Fruit fly (Drosophila melanogaster) whole organism, embryonic: ENCODE measurements around the gene Sas-6.

Experiments used
- B-H2 ChIP-seq: fragments of 200-800 bp; sonication (Bioruptor generic); optimal IDR thresholded peaks from 2 replicates; lab custom pipeline; 2018; ENCODE audit warnings: missing biosample characterization, mild to moderate bottlenecking, missing genetic modification characterization
- Bgb ChIP-seq: fragments of 200-800 bp; sonication (Bioruptor generic); IDR thresholded peaks from 2 replicates; pipeline ENCODE4 v1.3.6; 2022; ENCODE audit warnings: missing biosample characterization, missing genetic modification characterization; ENCODE audit not compliant: partially characterized antibody
- CG12659 ChIP-seq: fragments of 200-800 bp; sonication (Bioruptor generic); optimal IDR thresholded peaks from 3 replicates; lab custom pipeline; 2017; ENCODE audit warnings: mild to moderate bottlenecking, missing biosample characterization, missing genetic modification reagents, missing genetic modification characterization
- CG14667 ChIP-seq: fragments of 200-800 bp; sonication (Bioruptor generic); IDR thresholded peaks from 2 replicates; pipeline ENCODE4 v1.3.6; 2022; ENCODE audit warnings: missing biosample characterization, missing genetic modification characterization
- CG15514 ChIP-seq: fragments of 200-800 bp; sonication (Bioruptor generic); optimal IDR thresholded peaks from 3 replicates; lab custom pipeline; 2017; ENCODE audit warnings: missing biosample characterization, missing genetic modification characterization, mild to moderate bottlenecking, moderate library complexity, missing genetic modification reagents
- CG17612 ChIP-seq: fragments of 200-800 bp; sonication (Bioruptor generic); IDR thresholded peaks from 2 replicates; pipeline ENCODE4 v1.3.6; 2022; ENCODE audit warnings: missing biosample characterization, missing genetic modification characterization
- CG1792 ChIP-seq: fragments of 200-800 bp; sonication (Bioruptor generic); optimal IDR thresholded peaks from 2 replicates; lab custom pipeline; 2016; ENCODE audit warnings: missing biosample characterization, missing genetic modification characterization
- CG18476 ChIP-seq: fragments of 200-800 bp; sonication (Bioruptor generic); optimal IDR thresholded peaks from 2 replicates; lab custom pipeline; 2016; ENCODE audit warnings: missing biosample characterization, mild to moderate bottlenecking, missing genetic modification characterization
- CG2116 ChIP-seq: fragments of 200-800 bp; sonication (Bioruptor generic); optimal IDR thresholded peaks from 3 replicates; lab custom pipeline; 2018; ENCODE audit warnings: missing biosample characterization, mild to moderate bottlenecking, missing genetic modification characterization
- CG30403 ChIP-seq: fragments of 200-800 bp; sonication (Bioruptor generic); optimal IDR thresholded peaks from 3 replicates; lab custom pipeline; 2016; ENCODE audit warnings: missing biosample characterization, missing genetic modification characterization
- CG30431 ChIP-seq: fragments of 200-800 bp; sonication (Bioruptor generic); optimal IDR thresholded peaks from 2 replicates; lab custom pipeline; 2017; ENCODE audit warnings: missing biosample characterization, missing genetic modification characterization
- CG34422 ChIP-seq: fragments of 200-800 bp; sonication (Bioruptor generic); IDR thresholded peaks from 3 replicates; pipeline ENCODE4 v1.3.6; 2022; ENCODE audit warnings: missing biosample characterization, missing genetic modification characterization
- CG3995 ChIP-seq: fragments of 200-800 bp; sonication (Bioruptor generic); optimal IDR thresholded peaks from 3 replicates; lab custom pipeline; 2016; ENCODE audit warnings: missing biosample characterization, missing genetic modification characterization
- CG4360 ChIP-seq: fragments of 200-800 bp; sonication (Bioruptor generic); IDR thresholded peaks from 2 replicates; pipeline ENCODE4 v1.3.6; 2022; ENCODE audit warnings: missing biosample characterization, missing genetic modification characterization
- CG43689 ChIP-seq: fragments of 200-800 bp; sonication (Bioruptor generic); IDR thresholded peaks from 2 replicates; pipeline ENCODE4 v1.3.6; 2022; ENCODE audit warnings: missing biosample characterization, missing genetic modification characterization
- CG4404 ChIP-seq: fragments of 200-800 bp; sonication (Bioruptor generic); IDR thresholded peaks from 2 replicates; pipeline ENCODE4 v1.3.6; 2022; ENCODE audit warnings: missing biosample characterization, missing genetic modification characterization
- CG5245 ChIP-seq: fragments of 200-800 bp; sonication (Bioruptor generic); optimal IDR thresholded peaks from 3 replicates; lab custom pipeline; 2016; ENCODE audit warnings: missing biosample characterization, missing genetic modification characterization
- CG5953 ChIP-seq: fragments of 200-800 bp; sonication (Bioruptor generic); IDR thresholded peaks from 2 replicates; pipeline ENCODE4 v1.3.6; 2022; ENCODE audit warnings: missing biosample characterization, missing genetic modification characterization
- CG9215 ChIP-seq: fragments of 200-800 bp; sonication (Bioruptor generic); IDR thresholded peaks from 2 replicates; pipeline ENCODE4 v1.3.6; 2022; ENCODE audit warnings: missing biosample characterization, missing genetic modification characterization
- CTCF ChIP-seq: fragments of 200-800 bp; sonication (Bioruptor generic); optimal IDR thresholded peaks from 2 replicates; lab custom pipeline; 2017; ENCODE audit warnings: missing biosample characterization, mild to moderate bottlenecking, missing genetic modification characterization, moderate library complexity
- Chrac-16 ChIP-seq: fragments of 200-800 bp; sonication (Bioruptor generic); optimal IDR thresholded peaks from 3 replicates; lab custom pipeline; 2016; ENCODE audit warnings: missing biosample characterization, missing genetic modification characterization
- D ChIP-seq, 2 experiments: fragments of 200-800 bp in 1 of 2; fragments of >200 bp in 1 of 2; sonication (Bioruptor generic) in 1 of 2; optimal IDR thresholded peaks; 2 replicates in 1 of 2; 3 replicates in 1 of 2; lab custom pipeline; 2017; ENCODE audit warnings: mild to moderate bottlenecking in 1 of 2, missing biosample characterization in 1 of 2, missing genetic modification characterization in 1 of 2, missing genetic modification reagents in 1 of 2
- Doc2 ChIP-seq: fragments of 200-800 bp; sonication (Bioruptor generic); IDR thresholded peaks from 2 replicates; pipeline ENCODE4 v1.3.6; 2022; ENCODE audit warnings: missing biosample characterization, missing genetic modification characterization
- Dp ChIP-seq: fragments of 200-800 bp; sonication (Bioruptor generic); optimal IDR thresholded peaks from 2 replicates; lab custom pipeline; 2018; ENCODE audit warnings: missing biosample characterization, mild to moderate bottlenecking, missing genetic modification characterization, moderate library complexity
- Ets65A ChIP-seq: fragments of 200-800 bp; sonication (Bioruptor generic); peaks from one replicate; lab custom pipeline; 2016; ENCODE audit warnings: missing biosample characterization, missing genetic modification characterization
- Ets97D ChIP-seq: fragments of 200-800 bp; sonication (Bioruptor generic); optimal IDR thresholded peaks from 3 replicates; lab custom pipeline; 2016; ENCODE audit warnings: missing biosample characterization, missing genetic modification characterization
- Fer1 ChIP-seq: fragments of 200-800 bp; sonication (Bioruptor generic); optimal IDR thresholded peaks from 2 replicates; lab custom pipeline; 2017; ENCODE audit warnings: missing biosample characterization, mild to moderate bottlenecking, missing genetic modification characterization
- H2.0 ChIP-seq: fragments of 200-800 bp; sonication (Bioruptor generic); IDR thresholded peaks from 2 replicates; pipeline ENCODE4 v1.3.6; 2022; ENCODE audit warnings: missing biosample characterization, missing genetic modification characterization
- HLH3B ChIP-seq: fragments of 200-800 bp; sonication (Bioruptor generic); IDR thresholded peaks from 2 replicates; pipeline ENCODE4 v1.3.6; 2022; ENCODE audit warnings: missing biosample characterization, missing genetic modification characterization
- HLH4C ChIP-seq: fragments of 200-800 bp; sonication (Bioruptor generic); IDR thresholded peaks from 3 replicates; pipeline ENCODE4 v1.3.6; 2022; ENCODE audit warnings: missing biosample characterization, missing genetic modification characterization; ENCODE audit not compliant: partially characterized antibody
- HmgD ChIP-seq: fragments of 200-800 bp; sonication (Bioruptor generic); optimal IDR thresholded peaks from 3 replicates; lab custom pipeline; 2016; ENCODE audit warnings: missing biosample characterization, missing genetic modification characterization
- NC2β ChIP-seq: fragments of 200-800 bp; sonication (Bioruptor generic); optimal IDR thresholded peaks from 2 replicates; lab custom pipeline; 2016; ENCODE audit warnings: missing biosample characterization, missing genetic modification characterization
- NK7.1 ChIP-seq: fragments of 200-800 bp; sonication (Bioruptor generic); optimal IDR thresholded peaks from 3 replicates; lab custom pipeline; 2016; ENCODE audit warnings: missing biosample characterization, missing genetic modification characterization
- YL-1 ChIP-seq: fragments of 200-800 bp; sonication (Bioruptor generic); optimal IDR thresholded peaks from 3 replicates; lab custom pipeline; 2017; ENCODE audit warnings: missing biosample characterization, mild to moderate bottlenecking, missing genetic modification characterization
- ato ChIP-seq: fragments of 200-800 bp; sonication (Bioruptor generic); IDR thresholded peaks from 2 replicates; pipeline ENCODE4 v1.3.6; 2022; ENCODE audit warnings: missing biosample characterization, missing genetic modification characterization; ENCODE audit not compliant: partially characterized antibody
- danr ChIP-seq: fragments of 200-800 bp; sonication (Bioruptor generic); IDR thresholded peaks from 2 replicates; pipeline ENCODE4 v1.3.6; 2022; ENCODE audit warnings: missing biosample characterization, missing genetic modification characterization
- exex ChIP-seq: fragments of 200-800 bp; sonication (Bioruptor generic); optimal IDR thresholded peaks from 4 replicates; lab custom pipeline; 2018; ENCODE audit warnings: missing biosample characterization, mild to moderate bottlenecking, missing genetic modification characterization, moderate library complexity
- ftz-f1 ChIP-seq: fragments of 200-800 bp; sonication (Bioruptor generic); optimal IDR thresholded peaks from 2 replicates; lab custom pipeline; 2016; ENCODE audit warnings: missing biosample characterization, missing genetic modification characterization
- insv ChIP-seq, 2 experiments: fragments of 200-800 bp; sonication (Bioruptor generic); optimal IDR thresholded peaks; 3 replicates each; lab custom pipeline; 2016 to 2018; ENCODE audit warnings: missing biosample characterization in 2 of 2, missing genetic modification characterization in 2 of 2
- nerfin-2 ChIP-seq: fragments of 200-800 bp; sonication (Bioruptor generic); IDR thresholded peaks from 2 replicates; pipeline ENCODE4 v1.3.6; 2022; ENCODE audit warnings: missing biosample characterization, missing genetic modification characterization; ENCODE audit not compliant: partially characterized antibody
- nmo ChIP-seq: fragments of 200-800 bp; sonication (Bioruptor generic); optimal IDR thresholded peaks from 2 replicates; lab custom pipeline; 2018; ENCODE audit warnings: missing biosample characterization, mild to moderate bottlenecking, missing genetic modification characterization, moderate library complexity
- oc ChIP-seq: fragments of 200-800 bp; sonication (Bioruptor generic); optimal IDR thresholded peaks from 2 replicates; lab custom pipeline; 2018; ENCODE audit warnings: missing biosample characterization, mild to moderate bottlenecking, missing genetic modification characterization, moderate library complexity
- otp ChIP-seq: fragments of 200-800 bp; sonication (Bioruptor generic); IDR thresholded peaks from 3 replicates; pipeline ENCODE4, ENCODE4 v1.3.6; 2022; ENCODE audit warnings: missing biosample characterization, missing genetic modification characterization
- phol ChIP-seq: fragments of 200-800 bp; sonication (Bioruptor generic); optimal IDR thresholded peaks from 3 replicates; lab custom pipeline; 2018; ENCODE audit warnings: missing biosample characterization, mild to moderate bottlenecking, missing genetic modification characterization, moderate library complexity
- ro ChIP-seq: fragments of 200-800 bp; sonication (Bioruptor generic); IDR thresholded peaks from 2 replicates; pipeline ENCODE4 v1.3.6; 2022; ENCODE audit warnings: missing biosample characterization, missing genetic modification characterization
- sob ChIP-seq: fragments of 200-800 bp; sonication (Bioruptor generic); IDR thresholded peaks from 2 replicates; pipeline ENCODE4 v1.3.6; 2022; ENCODE audit warnings: missing biosample characterization, missing genetic modification characterization
- trem ChIP-seq: fragments of 200-800 bp; optimal IDR thresholded peaks from 3 replicates; lab custom pipeline; 2019; ENCODE audit warnings: missing biosample characterization, mild to moderate bottlenecking, missing genetic modification characterization, moderate library complexity
- tup ChIP-seq: fragments of 200-800 bp; sonication (Bioruptor generic); optimal IDR thresholded peaks from 2 replicates; lab custom pipeline; 2016; ENCODE audit warnings: missing biosample characterization, mild to moderate bottlenecking, missing genetic modification characterization, moderate library complexity
- tx ChIP-seq: fragments of 200-800 bp; sonication (Bioruptor generic); optimal IDR thresholded peaks from 2 replicates; lab custom pipeline; 2016; ENCODE audit warnings: missing biosample characterization, missing genetic modification characterization
- vfl ChIP-seq: fragments of 200-800 bp; sonication (Bioruptor generic); optimal IDR thresholded peaks from 2 replicates; lab custom pipeline; 2016; ENCODE audit warnings: missing biosample characterization, missing genetic modification characterization
- vnd ChIP-seq: fragments of 200-800 bp; sonication (Bioruptor generic); IDR thresholded peaks from 3 replicates; pipeline ENCODE4 v1.3.6; 2022; ENCODE audit warnings: missing biosample characterization, missing genetic modification characterization; ENCODE audit not compliant: partially characterized antibody
- zen ChIP-seq: fragments of 200-800 bp; sonication (Bioruptor generic); optimal IDR thresholded peaks from 3 replicates; lab custom pipeline; 2018; ENCODE audit warnings: missing biosample characterization, mild to moderate bottlenecking, missing genetic modification characterization, moderate library complexity

The Sas-6 gene

dm6 chr3R:30039494-30039893 is 44.3 kb downstream of the Sas-6 start, which contains the start of the genes janA, Sry-alpha and Sry-beta (continued):
- TF ChIP-seq oc (no peak), CG15514 (GFP tag; lab: Kevin White, UChicago) (peak; percentile 94), Ets97D (peak; percentile 44), Fer1 (peak; percentile 9), CG17612 (GFP tag; lab: Robert Waterston, UW) (no peak), ato (peak; percentile 99), ro (GFP tag; lab: Robert Waterston, UW) (no peak), trem (tag; lab: Kevin White, UChicago) (peak; percentile 75), vnd (GFP tag; lab: Robert Waterston, UW) (peak; percentile 100), CG12659 (GFP tag; lab: Kevin White, UChicago) (peak; percentile 83), insv (GFP tag; optimal IDR thresholded peaks at IDR 0.05; lab: Kevin White, UChicago) (no peak), Doc2 (GFP tag; lab: Robert Waterston, UW) (no peak), CG1792 (GFP tag; lab: Kevin White, UChicago) (no peak), CG14667 (GFP tag; lab: Robert Waterston, UW) (no peak), tx (GFP tag; lab: Kevin White, UChicago) (no peak), CG9215 (GFP tag; lab: Robert Waterston, UW) (peak; percentile 4; the same call in 1 of the 2 replicates), CG30403 (GFP tag; lab: Kevin White, UChicago) (peak; percentile 16), CG5953 (GFP tag; lab: Robert Waterston, UW) (no peak), NK7.1 (GFP tag; lab: Kevin White, UChicago) (no peak), otp (GFP tag; lab: Robert Waterston, UW) (no peak), Dp (GFP tag; lab: Kevin White, UChicago) (peak; percentile 63), zen (peak; percentile 35), Bgb (GFP tag; lab: Robert Waterston, UW) (peak; percentile 99), B-H2 (no peak), nerfin-2 (GFP tag; lab: Robert Waterston, UW) (peak; percentile 99), CG2116 (GFP tag; lab: Kevin White, UChicago) (peak; percentile 86), HLH4C (GFP tag; lab: Robert Waterston, UW) (peak; percentile 99), CG30431 (GFP tag; lab: Kevin White, UChicago) (no peak), CG34422 (GFP tag; lab: Robert Waterston, UW) (peak; percentile 59; the same call in 1 of the 3 replicates), CG43689 (no peak), tup (GFP tag; lab: Kevin White, UChicago) (no peak), H2.0 (GFP tag; lab: Robert Waterston, UW) (no peak), ftz-f1 (GFP tag; lab: Kevin White, UChicago) (no peak), YL-1 (peak; percentile 86), Chrac-16 (no peak), vfl (GFP tag; lab: Kevin White, UChicago) (no peak), nmo (GFP tag; lab: Kevin White, UChicago) (peak; percentile 47), phol (tag; lab: Kevin White, UChicago) (peak; percentile 49), CG18476 (GFP tag; lab: Kevin White, UChicago) (no peak), exex (tag; lab: Kevin White, UChicago) (no peak), HLH3B (GFP tag; lab: Robert Waterston, UW) (no peak), CTCF (GFP tag; lab: Kevin White, UChicago) (peak; percentile 35), CG5245 (no peak), CG4360 (GFP tag; lab: Robert Waterston, UW) (no peak; the same call in 1 of the 2 replicates), danr (no peak), CG4404 (GFP tag; lab: Robert Waterston, UW) (no peak), D (optimal IDR thresholded peaks at IDR 0.05; lab: Kevin White, UChicago) (no peak), D (GFP tag; optimal IDR thresholded peaks at IDR 0.05; lab: Kevin White, UChicago) (no peak), CG3995 (GFP tag; lab: Kevin White, UChicago) (peak; percentile 78), HmgD (no peak), Ets65A (peak; percentile 40), sob (GFP tag; lab: Robert Waterston, UW) (peak; percentile 37; the same call in 1 of the 2 replicates), NC2β (GFP tag; lab: Kevin White, UChicago) (no peak)
